Fruit fly (Drosophila melanogaster) ovary, adult (tissue): Measurements from ENCODE around the gene CG13607.

ENCODE experiments used
- CG17801 ChIP-seq: fragments of 200-800 bp; optimal IDR thresholded peaks from 2 replicates; lab custom pipeline; 2019; ENCODE audit warnings: missing biosample characterization, mild to moderate bottlenecking, missing genetic modification characterization, moderate library complexity; ENCODE audit not compliant: partially characterized antibody

The CG13607 gene

dm6 chr3R:24104471-24105311 lies 11.4 kb downstream of the CG13607 start:
- peak; percentile 7 for TF ChIP-seq CG17801 (GFP tag; lab: Kevin White, UChicago)

- no peak for TF ChIP-seq CG17801 (GFP tag; lab: Kevin White, UChicago)
Measured at dm6 chr3R:24103708-24104107, 12.4 kb downstream of the CG13607 start.

- TF ChIP-seq CG17801 (GFP tag; lab: Kevin White, UChicago), result no peak
Measured at dm6 chr3R:24102387-24102786, 13.7 kb downstream of the CG13607 start.

- TF ChIP-seq CG17801 (GFP tag; lab: Kevin White, UChicago), result peak; percentile 74
Measured at dm6 chr3R:24101437-24101836, 14.7 kb downstream of the CG13607 start.

- TF ChIP-seq CG17801 (GFP tag; lab: Kevin White, UChicago), result no peak
Measured at dm6 chr3R:24100717-24101116, 15.4 kb downstream of the CG13607 start.

dm6 chr3R:24099039-24100026 lies 16.8 kb downstream of the CG13607 start:
- peak; percentile 60 for TF ChIP-seq CG17801 (GFP tag; lab: Kevin White, UChicago)

- no peak for TF ChIP-seq CG17801 (GFP tag; lab: Kevin White, UChicago)
Measured at dm6 chr3R:24093430-24093829, 22.7 kb downstream of the CG13607 start.

dm6 chr3R:24092590-24093151 lies 23.5 kb downstream of the CG13607 start:
- TF ChIP-seq CG17801 (GFP tag; lab: Kevin White, UChicago), result no peak

- TF ChIP-seq CG17801 (GFP tag; lab: Kevin White, UChicago), result no peak
Measured at dm6 chr3R:24091653-24092052, 24.5 kb downstream of the CG13607 start.

- no peak for TF ChIP-seq CG17801 (GFP tag; lab: Kevin White, UChicago)
Measured at dm6 chr3R:24090143-24090542, 26.0 kb downstream of the CG13607 start.

- TF ChIP-seq CG17801 (GFP tag; lab: Kevin White, UChicago), result no peak
Measured at dm6 chr3R:24084975-24085374, 31.1 kb downstream of the CG13607 start.

dm6 chr3R:24079613-24080012 lies 36.5 kb downstream of the CG13607 start:
- no peak for TF ChIP-seq CG17801 (GFP tag; lab: Kevin White, UChicago)

dm6 chr3R:24079110-24079509 lies 37.0 kb downstream of the CG13607 start:
- peak; percentile 60 for TF ChIP-seq CG17801 (GFP tag; lab: Kevin White, UChicago)

- TF ChIP-seq CG17801 (GFP tag; lab: Kevin White, UChicago), result no peak
Measured at dm6 chr3R:24073703-24074102, 42.4 kb downstream of the CG13607 start.

dm6 chr3R:24069965-24070364 lies 46.2 kb downstream of the CG13607 start:
- no peak for TF ChIP-seq CG17801 (GFP tag; lab: Kevin White, UChicago)
